Worm (Caenorhabditis elegans) whole organism, L4/young adult: Measurements from ENCODE around the gene C44C10.11.

Source experiments
- W03F9.2 ChIP-seq: fragments of 150-350 bp; optimal IDR thresholded peaks from 2 replicates; lab custom pipeline; 2014; ENCODE audit warnings: missing biosample characterization, missing genetic modification characterization
- dao-5 ChIP-seq: sonication (generic microtip); optimal IDR thresholded peaks from 2 replicates; lab custom pipeline; 2016; ENCODE audit warnings: missing genotype, missing genetic modification characterization, moderate library complexity, missing compliant biosample characterization
- him-1 ChIP-seq: sonication (generic microtip); optimal IDR thresholded peaks from 2 replicates; lab custom pipeline; 2016; ENCODE audit warnings: missing genotype, missing genetic modification reagents, missing genetic modification characterization, missing compliant biosample characterization

The C44C10.11 gene

DNA sequence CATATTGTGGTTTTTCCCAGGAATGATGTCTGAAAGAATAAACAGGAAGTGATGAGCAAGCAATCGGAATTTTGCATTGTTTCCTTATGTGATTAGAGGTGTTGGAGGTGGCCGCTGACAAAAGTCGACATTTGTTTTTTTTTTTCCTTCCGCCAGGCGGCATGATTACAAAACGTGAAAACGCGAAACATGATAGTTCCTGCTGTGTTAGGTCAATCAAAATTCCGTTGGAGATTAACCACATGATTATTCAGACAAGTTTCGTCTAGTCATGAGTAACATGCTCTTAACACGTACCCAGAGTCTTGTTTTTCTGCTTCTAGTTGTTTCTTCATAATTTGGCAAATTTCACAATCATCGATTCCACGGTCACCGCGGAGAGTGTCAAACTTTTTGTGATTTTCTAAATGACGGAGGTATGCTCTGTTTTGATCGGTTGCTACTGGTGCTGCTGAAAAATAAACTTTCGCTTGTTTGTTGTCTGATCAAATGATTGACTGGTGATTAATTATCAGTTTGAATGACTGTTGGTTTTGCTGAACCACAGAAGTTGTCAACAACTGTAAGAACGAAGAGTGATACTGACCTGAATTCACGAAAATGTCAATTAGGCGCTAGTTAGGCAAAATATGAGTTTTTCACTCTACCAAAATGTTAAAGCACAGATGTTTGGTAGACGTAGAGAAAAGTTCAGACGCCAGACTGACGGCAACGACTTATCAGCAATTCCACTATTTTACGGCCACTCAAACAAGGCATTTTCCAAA lies 30.7 kb downstream of the C44C10.11 start:
- TF ChIP-seq W03F9.2 (tag; lab: Kevin White, UChicago) (no peak), him-1 (no peak), dao-5 (tag; lab: Kevin White, UChicago) (no peak)

DNA sequence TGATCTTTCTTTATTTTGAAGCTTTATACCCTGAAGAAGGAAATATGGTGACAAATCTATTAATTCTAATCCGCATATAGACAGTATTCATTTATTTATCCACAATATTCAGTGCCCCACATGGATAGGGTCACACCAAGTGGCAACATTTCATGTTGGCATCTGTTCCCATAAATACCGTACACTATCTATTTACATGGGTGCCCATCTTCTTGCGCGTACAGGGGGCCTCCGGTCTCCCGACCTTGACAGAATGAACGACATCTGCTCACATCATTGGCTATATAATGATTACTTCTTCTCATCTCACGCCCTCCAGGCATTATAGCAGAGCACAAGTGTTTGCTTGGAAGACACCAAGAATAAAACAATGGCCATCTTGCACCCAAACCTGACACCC lies 34.6 kb downstream of the C44C10.11 start:
- no peak for TF ChIP-seq dao-5 (tag; lab: Kevin White, UChicago)

ce11 chrX:11673063-11673759 lies 36.9 kb downstream of the C44C10.11 start:
- no peak for TF ChIP-seq W03F9.2 (tag; lab: Kevin White, UChicago)
- TF ChIP-seq dao-5 (tag; lab: Kevin White, UChicago), result no peak
- no peak for TF ChIP-seq him-1

DNA sequence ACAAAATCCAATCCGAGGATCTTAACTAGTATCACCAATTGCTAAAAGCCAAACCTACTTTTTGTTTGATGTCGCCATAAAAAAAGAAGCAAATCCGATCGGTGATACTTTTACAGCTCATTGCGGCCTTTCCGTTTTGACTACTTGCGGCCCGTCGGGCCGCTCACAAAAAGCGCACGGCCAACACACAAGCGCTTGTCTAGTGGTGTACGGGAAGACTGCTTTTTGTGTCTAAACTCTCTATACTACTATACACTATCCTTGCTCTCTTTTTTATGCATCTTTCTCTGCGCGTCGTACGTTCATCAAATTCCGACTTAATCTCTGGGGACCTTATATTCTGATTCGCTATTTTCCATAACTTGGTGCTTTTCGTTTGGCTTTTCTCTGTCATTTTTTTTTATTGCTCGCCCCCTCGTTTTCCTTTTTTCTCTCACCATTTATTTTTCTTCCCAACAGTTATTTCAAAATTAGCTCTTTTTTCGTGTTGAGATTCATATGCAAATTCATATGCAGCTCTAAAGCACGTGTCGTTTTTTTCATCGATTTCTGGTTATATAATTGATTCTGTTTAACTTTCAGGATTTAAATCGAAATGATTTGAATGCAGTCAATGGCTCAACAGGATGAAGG lies 43.5 kb downstream of the C44C10.11 start, which contains the start of gene noca-2:
Gene noca-2 (plus strand): TSS at position 583 of the 633 bp plus-strand sequence.
- no peak for TF ChIP-seq W03F9.2 (tag; lab: Kevin White, UChicago)
- TF ChIP-seq him-1, result no peak
- no peak for TF ChIP-seq dao-5 (tag; lab: Kevin White, UChicago)

- TF ChIP-seq W03F9.2 (tag; lab: Kevin White, UChicago), result no peak
- TF ChIP-seq him-1, result no peak
- no peak for TF ChIP-seq dao-5 (tag; lab: Kevin White, UChicago)
These were observed 44.6 kb downstream of the C44C10.11 start for ce11 chrX:11665522-11666017.

DNA sequence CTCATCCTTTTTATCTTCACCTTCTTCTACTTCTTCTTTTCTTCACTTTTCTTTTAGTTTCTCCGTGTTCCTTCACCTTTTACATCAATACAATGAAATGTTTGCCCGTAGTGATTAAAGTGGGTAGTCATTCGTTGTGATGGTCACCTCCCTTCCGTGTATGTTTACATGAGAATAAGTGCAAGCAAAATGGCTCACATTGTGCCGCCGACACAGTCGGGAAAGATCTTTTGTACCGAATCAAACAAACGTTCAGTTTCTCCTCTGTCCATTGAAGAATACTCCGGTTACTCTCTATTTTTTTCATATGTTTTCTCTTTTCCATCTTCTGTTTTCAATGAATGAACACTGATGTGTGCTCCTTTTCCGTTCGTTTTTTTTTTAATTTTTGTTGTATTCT lies 46.0 kb downstream of the C44C10.11 start:
- no peak for TF ChIP-seq W03F9.2 (tag; lab: Kevin White, UChicago)
- no peak for TF ChIP-seq dao-5 (tag; lab: Kevin White, UChicago)
- no peak for TF ChIP-seq him-1

DNA sequence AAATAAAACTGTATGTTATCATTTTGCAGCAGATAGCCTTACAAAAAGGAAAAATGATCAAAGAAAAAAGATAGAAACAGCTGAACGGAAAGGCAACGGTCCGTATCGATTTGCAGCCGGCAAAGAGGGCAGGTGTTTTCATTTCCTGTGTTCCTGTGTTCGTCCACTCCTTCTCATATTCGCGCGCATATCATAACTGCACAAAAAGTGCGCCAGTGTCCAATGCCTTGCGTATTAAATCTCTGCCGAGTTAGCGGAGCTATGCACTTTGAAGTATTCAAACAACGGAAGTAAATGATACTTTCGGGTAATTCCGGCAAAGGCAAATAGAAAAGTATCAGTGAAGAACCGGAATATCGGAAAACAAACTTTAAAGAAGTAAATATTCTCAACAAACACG lies 47.6 kb downstream of the C44C10.11 start:
- no peak for TF ChIP-seq him-1
- TF ChIP-seq W03F9.2 (tag; lab: Kevin White, UChicago), result no peak
- TF ChIP-seq dao-5 (tag; lab: Kevin White, UChicago), result no peak

DNA sequence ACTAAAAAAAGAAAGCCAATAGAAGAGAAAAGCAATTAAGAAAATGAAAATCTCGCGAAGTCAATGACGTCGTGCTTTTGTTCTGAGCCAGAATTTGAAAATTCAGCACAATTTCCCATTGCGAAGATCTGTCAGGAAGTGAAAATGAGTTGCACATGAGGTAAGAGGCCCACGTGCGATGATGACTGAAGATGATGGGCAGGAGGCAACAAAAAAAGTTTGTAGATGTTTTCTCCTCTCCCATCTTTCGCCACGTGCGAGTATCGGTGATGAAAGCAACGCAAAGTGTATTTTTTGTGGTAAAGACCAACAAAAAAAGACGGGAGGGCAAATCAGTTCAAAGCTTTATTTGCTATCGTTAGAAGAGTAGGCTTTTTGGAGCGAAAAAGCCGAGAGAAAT lies 48.1 kb downstream of the C44C10.11 start:
- no peak for TF ChIP-seq dao-5 (tag; lab: Kevin White, UChicago)
- TF ChIP-seq him-1, result no peak
- TF ChIP-seq W03F9.2 (tag; lab: Kevin White, UChicago), result no peak

DNA sequence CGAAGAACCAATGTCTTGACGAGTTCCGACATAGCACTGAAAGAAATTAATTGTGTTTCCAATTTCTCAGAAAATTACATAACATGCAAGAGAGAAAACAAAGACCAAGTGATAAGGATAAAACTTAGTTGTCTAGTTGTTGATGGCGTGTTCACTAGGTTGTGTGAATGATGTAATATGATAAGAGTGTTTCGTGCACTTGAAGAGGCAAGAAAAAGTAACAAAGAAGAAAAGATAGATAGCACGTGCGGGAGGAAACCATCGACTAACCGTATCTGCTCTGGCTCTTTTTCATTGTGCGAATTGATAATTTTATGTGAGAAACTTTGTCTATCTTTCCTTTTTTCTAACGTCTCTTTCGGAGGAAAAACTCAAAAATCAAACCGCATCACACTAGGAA lies 48.5 kb downstream of the C44C10.11 start, which contains the start of gene sfxn-1.5:
Gene sfxn-1.5 (minus strand): TSS at position 36 of the 400 bp plus-strand sequence.
- no peak for TF ChIP-seq him-1
- no peak for TF ChIP-seq W03F9.2 (tag; lab: Kevin White, UChicago)
- no peak for TF ChIP-seq dao-5 (tag; lab: Kevin White, UChicago)

DNA sequence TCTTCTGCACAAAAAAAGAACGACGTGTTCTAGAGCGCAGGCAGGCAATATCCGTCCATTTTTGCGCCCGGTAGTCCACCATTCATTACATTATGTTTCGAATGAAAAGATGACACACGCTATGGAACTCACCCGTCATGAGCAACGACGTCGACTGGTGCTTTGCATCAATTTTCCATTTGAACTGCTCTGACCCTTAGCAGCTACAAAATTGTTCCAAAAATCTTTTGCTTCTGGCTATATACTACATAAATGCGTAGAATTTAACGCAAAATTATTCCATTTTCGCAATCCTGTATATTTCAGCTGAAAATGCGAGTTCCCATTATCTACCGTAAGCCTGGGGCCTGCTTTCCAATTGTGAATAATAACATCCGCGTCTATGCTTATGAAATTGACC lies 51.8 kb downstream of the C44C10.11 start, which contains the start of gene T04F8.3:
Gene T04F8.3 (plus strand): TSS at position 301 of the 400 bp plus-strand sequence.
- no peak for TF ChIP-seq W03F9.2 (tag; lab: Kevin White, UChicago)
- no peak for TF ChIP-seq dao-5 (tag; lab: Kevin White, UChicago)
- TF ChIP-seq him-1, result no peak
